Fruit fly (Drosophila melanogaster): ENCODE results near the gene CG3386.

Gene CG3386

dm6 chr3L:725527-726191 lies 43.4 kb upstream of the CG3386 start (continued):
- peak; percentile 87 for TF ChIP-seq zen (tag; optimal IDR thresholded peaks at IDR 0.05)
- TF ChIP-seq CG5245 (GFP tag; optimal IDR thresholded peaks at IDR 0.05) = peak; percentile 91
- TF ChIP-seq GATAe (GFP tag; conservative IDR thresholded peaks at IDR 0.05) = no peak
- TF ChIP-seq Antp (GFP tag; optimal IDR thresholded peaks at IDR 0.05) = peak; percentile 62
- peak; percentile 33; the same call in 1 of the 2 replicates for TF ChIP-seq CG9215 (GFP tag; IDR thresholded peaks at IDR 0.05)
- peak; percentile 78 for TF ChIP-seq tio (GFP tag; optimal IDR thresholded peaks at IDR 0.05)
- TF ChIP-seq gcm2 (GFP tag; optimal IDR thresholded peaks at IDR 0.05) = peak; percentile 20
- no peak for TF ChIP-seq pita (GFP tag; optimal IDR thresholded peaks at IDR 0.05)
- TF ChIP-seq Sin3A (optimal IDR thresholded peaks at IDR 0.05) = no peak
- no peak for TF ChIP-seq CG15514 (GFP tag; optimal IDR thresholded peaks at IDR 0.05)
- peak; percentile 73 for TF ChIP-seq CG13123 (GFP tag; optimal IDR thresholded peaks at IDR 0.05)
- TF ChIP-seq da (GFP tag; optimal IDR thresholded peaks at IDR 0.05) = peak; percentile 68
- peak; percentile 72 for TF ChIP-seq Hr3 (GFP tag; optimal IDR thresholded peaks at IDR 0.05)
- TF ChIP-seq grau (tag; optimal IDR thresholded peaks at IDR 0.05) = peak; percentile 72
- peak; percentile 45 for TF ChIP-seq disco-r (GFP tag; optimal IDR thresholded peaks at IDR 0.05)
- no peak for TF ChIP-seq CG17912 (GFP tag; optimal IDR thresholded peaks at IDR 0.05)
- no peak for TF ChIP-seq CG8478 (optimal IDR thresholded peaks at IDR 0.05)
- TF ChIP-seq hth (optimal IDR thresholded peaks at IDR 0.05) = no peak
- TF ChIP-seq zen2 (GFP tag; IDR thresholded peaks at IDR 0.05; ENCODE audit: partially characterized antibody) = no peak
- TF ChIP-seq nmo (GFP tag; optimal IDR thresholded peaks at IDR 0.05) = peak; percentile 84
- TF ChIP-seq CG7928 (GFP tag; optimal IDR thresholded peaks at IDR 0.05) = no peak
- no peak for TF ChIP-seq CG12299 (tag; optimal IDR thresholded peaks at IDR 0.05)
- TF ChIP-seq Side (GFP tag; optimal IDR thresholded peaks at IDR 0.05) = peak; percentile 69
- peak; percentile 48 for TF ChIP-seq CG2678 (tag; optimal IDR thresholded peaks at IDR 0.05)
- peak; percentile 48 for TF ChIP-seq mam (GFP tag; optimal IDR thresholded peaks at IDR 0.05)
- peak; percentile 76 for TF ChIP-seq CG7556 (GFP tag; optimal IDR thresholded peaks at IDR 0.05)
- TF ChIP-seq PHDP (tag; optimal IDR thresholded peaks at IDR 0.05) = peak; percentile 51
- peak; percentile 59 for TF ChIP-seq dmrt99B (tag; optimal IDR thresholded peaks at IDR 0.05)
- TF ChIP-seq Dfd (GFP tag; optimal IDR thresholded peaks at IDR 0.05) = no peak
- TF ChIP-seq Aef1 (GFP tag; IDR thresholded peaks at IDR 0.05) = no peak; the same call in 2 of the 3 replicates
- no peak for TF ChIP-seq CG18599 (GFP tag; optimal IDR thresholded peaks at IDR 0.05)
- peak; percentile 14 for TF ChIP-seq ab (GFP tag; optimal IDR thresholded peaks at IDR 0.05)
- TF ChIP-seq unc-4 (GFP tag; IDR thresholded peaks at IDR 0.05; ENCODE audit: partially characterized antibody) = no peak
- TF ChIP-seq Hey (tag; optimal IDR thresholded peaks at IDR 0.05) = no peak
- peak; percentile 69 for TF ChIP-seq CG6272 (GFP tag; IDR thresholded peaks at IDR 0.05)
- no peak for TF ChIP-seq Rfx (GFP tag; IDR thresholded peaks at IDR 0.05)
- TF ChIP-seq CG15601 (tag; optimal IDR thresholded peaks at IDR 0.05) = peak; percentile 69
- peak; percentile 82 for TF ChIP-seq bab2 (GFP tag; optimal IDR thresholded peaks at IDR 0.05)
- TF ChIP-seq dan (GFP tag; IDR thresholded peaks at IDR 0.05) = peak; percentile 95
- no peak for TF ChIP-seq CG4328 (GFP tag; optimal IDR thresholded peaks at IDR 0.05)
- TF ChIP-seq ase (GFP tag; IDR thresholded peaks at IDR 0.05) = peak; percentile 21; the same call in 1 of the 3 replicates
- peak; percentile 71 for TF ChIP-seq lilli (GFP tag; optimal IDR thresholded peaks at IDR 0.05)
- TF ChIP-seq CG13287 (GFP tag; IDR thresholded peaks at IDR 0.05; ENCODE audit: partially characterized antibody) = no peak
- TF ChIP-seq CG10267 (tag; optimal IDR thresholded peaks at IDR 0.05) = peak; percentile 87
- TF ChIP-seq Opbp (GFP tag; IDR thresholded peaks at IDR 0.05; ENCODE audit: partially characterized antibody) = no peak
- no peak for TF ChIP-seq hbn (GFP tag; IDR thresholded peaks at IDR 0.05; ENCODE audit: partially characterized antibody)
- TF ChIP-seq CG3281 (GFP tag; optimal IDR thresholded peaks at IDR 0.05) = no peak
- TF ChIP-seq CG18764 (GFP tag; optimal IDR thresholded peaks at IDR 0.05) = peak; percentile 78
- no peak for TF ChIP-seq Dll (GFP tag; IDR thresholded peaks at IDR 0.05; ENCODE audit: partially characterized antibody)
- peak; percentile 39 for TF ChIP-seq CG7987 (GFP tag; optimal IDR thresholded peaks at IDR 0.05)
